Worm (Caenorhabditis elegans) whole organism, L4/young adult: ENCODE data around the gene mlcd-1.
A peak's percentile ranks its signal among the peaks of the same experiment; 100 is the strongest.

ENCODE experiments used
- W03F9.2 ChIP-seq: fragments of 150-350 bp; optimal IDR thresholded peaks from 2 replicates; lab custom pipeline; 2014; ENCODE audit warnings: missing biosample characterization, missing genetic modification characterization
- dao-5 ChIP-seq: sonication (generic microtip); optimal IDR thresholded peaks from 2 replicates; lab custom pipeline; 2016; ENCODE audit warnings: missing genotype, missing genetic modification characterization, moderate library complexity, missing compliant biosample characterization
- him-1 ChIP-seq: sonication (generic microtip); optimal IDR thresholded peaks from 2 replicates; lab custom pipeline; 2016; ENCODE audit warnings: missing genotype, missing genetic modification reagents, missing genetic modification characterization, missing compliant biosample characterization

mlcd-1 gene

DNA sequence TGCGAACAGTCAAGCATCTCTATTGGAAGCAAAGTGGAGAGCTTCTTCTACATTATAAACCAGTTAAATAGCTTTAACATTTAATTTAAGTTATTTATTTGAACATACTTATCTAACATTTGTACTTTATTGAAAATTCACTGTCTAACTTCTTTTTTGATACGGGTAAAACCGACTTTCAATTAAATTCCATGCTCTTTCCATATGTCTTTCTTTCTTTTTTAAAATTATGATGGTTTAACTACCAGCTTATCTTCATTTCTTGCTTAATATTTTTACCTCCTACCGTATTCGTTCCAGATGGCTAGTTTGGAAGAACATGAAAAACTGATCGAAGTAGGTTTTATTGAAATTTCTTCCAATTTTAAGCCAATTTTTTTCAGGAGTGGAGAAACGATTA, 13.6 kb upstream of the mlcd-1 start, which contains the start of gene F35G12.12:
Gene F35G12.12, plus strand, starts transcription at position 301 of the 400 bp plus-strand sequence.
- TF ChIP-seq W03F9.2 (tag; lab: Kevin White, UChicago) (no peak), him-1 (tag; lab: Kevin White, UChicago) (no peak), dao-5 (tag; lab: Kevin White, UChicago) (no peak)

DNA sequence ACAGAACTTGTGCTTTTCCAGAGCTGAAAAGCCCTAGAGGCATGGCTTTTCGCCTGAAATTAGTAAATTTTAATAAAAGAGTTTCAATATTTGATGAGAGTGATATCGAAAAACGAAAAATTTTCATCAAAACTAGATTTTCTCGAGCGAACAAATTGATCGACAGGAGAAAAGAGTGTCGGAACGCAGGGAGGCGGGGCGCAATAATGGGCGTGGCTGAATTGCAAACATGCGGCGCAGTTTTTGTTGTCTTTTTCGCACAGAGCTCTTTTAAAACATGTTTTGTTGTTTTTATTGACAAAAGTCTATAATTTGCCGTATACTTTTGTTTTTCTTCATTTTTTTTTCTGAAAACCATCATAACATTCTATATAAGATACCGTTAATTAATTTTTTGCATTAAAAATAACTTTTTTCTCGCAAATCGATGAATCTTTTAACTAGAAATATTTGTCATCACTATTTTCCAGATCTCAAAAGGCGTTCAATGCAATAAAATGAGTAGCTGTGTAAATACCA, 10.5 kb upstream of the mlcd-1 start, which contains the start of the genes sel-5 and wdr-48:
Gene sel-5, minus strand, starts transcription at position 53 of the 519 bp plus-strand sequence.
Gene wdr-48, plus strand, starts transcription at position 469 of the 519 bp plus-strand sequence.
- TF ChIP-seq him-1 (tag; lab: Kevin White, UChicago) (no peak), dao-5 (tag; lab: Kevin White, UChicago) (no peak), W03F9.2 (tag; lab: Kevin White, UChicago) (peak; percentile 48)

DNA sequence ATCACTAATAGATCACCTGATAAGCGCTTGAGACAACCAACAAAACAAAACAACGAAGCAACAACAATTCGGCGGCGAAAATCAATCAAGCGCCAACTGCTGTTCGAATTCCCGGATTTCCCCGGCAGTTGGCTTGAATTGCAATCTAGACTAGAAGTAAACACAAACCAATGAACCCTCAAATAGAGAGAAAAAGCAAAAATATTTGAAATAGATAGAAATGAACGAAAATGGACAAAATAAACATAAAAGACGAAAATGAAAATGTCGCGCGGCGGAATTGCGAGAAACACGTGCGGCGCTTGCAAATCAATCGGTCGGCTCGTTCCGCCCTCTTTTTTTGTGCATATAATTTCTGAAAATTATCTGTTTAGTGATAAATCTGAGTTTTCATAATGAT, 525 bp upstream of the mlcd-1 start, which contains the start of gene idhg-1:
Gene idhg-1, plus strand, starts transcription at position 343 of the 400 bp plus-strand sequence.
- TF ChIP-seq dao-5 (tag; lab: Kevin White, UChicago) (peak; percentile 54), him-1 (tag; lab: Kevin White, UChicago) (peak; percentile 66), W03F9.2 (tag; lab: Kevin White, UChicago) (peak; percentile 80)

ce11 chrIII:4562070-4562788, 5.7 kb downstream of the mlcd-1 start, which contains the start of gene pan-1:
pan-1 (plus strand) TSS chrIII:4562738.
- TF ChIP-seq him-1 (tag; lab: Kevin White, UChicago) (no peak), dao-5 (tag; lab: Kevin White, UChicago) (no peak), W03F9.2 (tag; lab: Kevin White, UChicago) (peak; percentile 43)

ce11 chrIII:4561286-4561685, 6.6 kb downstream of the mlcd-1 start:
- no peak for TF ChIP-seq dao-5 (tag; lab: Kevin White, UChicago)
- TF ChIP-seq W03F9.2 (tag; lab: Kevin White, UChicago): no peak
- TF ChIP-seq him-1 (tag; lab: Kevin White, UChicago): no peak

DNA sequence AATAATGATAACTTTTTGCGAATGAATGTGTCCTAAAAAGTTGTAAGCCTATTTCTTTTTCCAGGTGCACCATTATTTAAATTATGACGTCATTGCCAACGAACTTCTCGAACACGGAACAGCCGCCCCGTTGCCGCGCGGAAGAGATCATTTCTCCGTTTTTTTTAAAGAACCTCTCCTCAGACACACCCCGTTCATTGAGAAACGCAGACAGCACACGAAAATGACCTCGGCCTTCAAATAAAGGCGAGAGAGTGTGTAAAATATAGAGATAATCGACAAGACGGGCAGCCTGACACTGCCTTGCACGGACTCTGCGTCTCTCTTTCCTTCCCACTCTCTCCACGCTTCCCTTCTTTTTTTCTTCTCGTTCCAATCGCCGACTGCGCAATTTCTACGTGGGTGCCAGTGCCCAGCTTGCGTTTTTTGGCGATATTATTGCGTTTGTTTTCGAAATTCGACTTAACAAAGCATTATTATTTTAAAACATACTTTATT, 7.5 kb downstream of the mlcd-1 start:
- peak; percentile 7 for TF ChIP-seq him-1 (tag; lab: Kevin White, UChicago)
- TF ChIP-seq dao-5 (tag; lab: Kevin White, UChicago): no peak
- peak; percentile 34 for TF ChIP-seq W03F9.2 (tag; lab: Kevin White, UChicago)

DNA sequence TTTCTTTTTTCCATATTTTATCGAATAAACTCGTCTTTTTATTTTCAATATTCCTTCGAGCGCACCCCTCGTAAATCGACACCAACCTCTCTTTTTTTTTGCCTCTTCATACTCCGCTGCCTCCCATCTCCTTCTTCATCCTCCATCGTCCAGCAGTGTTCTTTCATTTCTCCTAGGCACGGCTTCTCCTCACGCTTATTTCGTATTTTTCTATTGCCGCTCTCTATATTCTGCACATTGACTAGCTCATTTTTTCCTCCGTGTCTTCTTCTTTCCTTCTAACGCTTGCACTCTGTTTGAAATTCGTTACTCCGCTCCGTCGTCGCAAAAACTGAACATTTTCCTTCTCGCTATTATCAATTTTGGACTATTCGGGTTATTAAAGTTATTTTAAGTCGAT, 12.6 kb downstream of the mlcd-1 start:
- TF ChIP-seq him-1 (tag; lab: Kevin White, UChicago) (no peak), dao-5 (tag; lab: Kevin White, UChicago) (no peak), W03F9.2 (tag; lab: Kevin White, UChicago) (no peak)

- no peak for TF ChIP-seq W03F9.2 (tag; lab: Kevin White, UChicago)
Measured at ce11 chrIII:4553316-4553715, 14.6 kb downstream of the mlcd-1 start, which contains the start of gene imph-1. imph-1 (plus strand) TSS chrIII:4553616.

- TF ChIP-seq him-1 (tag; lab: Kevin White, UChicago) (no peak), dao-5 (tag; lab: Kevin White, UChicago) (no peak), W03F9.2 (tag; lab: Kevin White, UChicago) (no peak)
Measured at ce11 chrIII:4552872-4553271, 15.1 kb downstream of the mlcd-1 start.

DNA sequence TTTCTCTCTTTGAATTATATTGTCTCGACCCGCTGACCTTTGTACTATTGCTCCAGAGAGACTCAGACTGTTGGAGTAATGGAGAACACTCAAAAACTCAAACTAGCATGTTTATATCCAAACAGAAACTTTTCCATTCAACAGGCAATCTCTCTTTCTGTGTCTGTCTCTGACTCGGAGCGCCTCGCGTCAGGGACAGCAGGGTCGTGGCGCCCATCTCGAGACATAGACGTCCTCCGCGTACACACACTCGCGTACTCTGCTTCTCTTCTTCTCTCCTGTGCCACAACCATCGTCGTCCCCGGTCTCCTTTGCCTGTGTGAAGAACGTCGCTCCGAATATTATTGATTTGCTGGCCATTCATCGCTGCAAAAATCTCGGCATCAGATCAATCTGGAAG, 16.0 kb downstream of the mlcd-1 start:
- TF ChIP-seq dao-5 (tag; lab: Kevin White, UChicago): no peak
- peak; percentile 32 for TF ChIP-seq him-1 (tag; lab: Kevin White, UChicago)
- TF ChIP-seq W03F9.2 (tag; lab: Kevin White, UChicago): peak; percentile 20

DNA sequence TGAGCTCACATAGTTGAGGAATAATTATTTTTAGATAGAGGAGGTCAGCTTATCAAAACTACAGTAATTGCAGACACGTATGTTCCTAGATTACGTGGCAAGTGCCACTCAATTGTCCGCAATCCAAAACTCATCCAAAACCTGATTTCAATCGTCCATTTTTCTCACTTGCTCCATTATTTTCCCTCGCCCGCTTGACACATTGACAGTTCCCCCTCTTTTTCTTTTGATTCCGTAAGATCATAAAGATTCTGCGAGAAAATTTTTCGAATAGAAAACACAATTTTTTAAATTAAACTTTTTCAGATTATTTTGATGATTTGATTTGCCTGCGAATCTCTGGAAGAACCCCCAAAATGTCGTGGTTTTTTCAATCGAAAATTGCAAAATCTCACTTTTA, 19.2 kb downstream of the mlcd-1 start, which contains the start of gene M88.4:
Gene M88.4, plus strand, starts transcription at position 301 of the 400 bp plus-strand sequence.
- TF ChIP-seq W03F9.2 (tag; lab: Kevin White, UChicago): no peak
- no peak for TF ChIP-seq dao-5 (tag; lab: Kevin White, UChicago)
- no peak for TF ChIP-seq him-1 (tag; lab: Kevin White, UChicago)

- TF ChIP-seq him-1 (tag; lab: Kevin White, UChicago) (no peak), dao-5 (tag; lab: Kevin White, UChicago) (no peak), W03F9.2 (tag; lab: Kevin White, UChicago) (no peak)
Measured at ce11 chrIII:4544959-4545358, 23.0 kb downstream of the mlcd-1 start, which contains the start of gene M88.3. M88.3 (minus strand) TSS chrIII:4545059.

ce11 chrIII:4542362-4542931, 25.5 kb downstream of the mlcd-1 start, which contains the start of the genes mrps-34 and cisd-3.1:
mrps-34 (minus strand) TSS chrIII:4542452.
cisd-3.1 (plus strand) TSS chrIII:4542881.
- TF ChIP-seq dao-5 (tag; lab: Kevin White, UChicago) (no peak), him-1 (tag; lab: Kevin White, UChicago) (no peak)
